Worm (Caenorhabditis elegans): Measurements from ENCODE around the gene F48F7.5.
A peak's percentile ranks its signal among the peaks of the same experiment; 100 is the strongest.

F48F7.5 gene

ce11 chrX:13990680-13991079 is 15.2 kb downstream of the F48F7.5 start, which contains the start of gene C31E10.11 (continued):
- no peak for TF ChIP-seq lin-38 (GFP tag; IDR thresholded peaks at IDR 0.05)
- no peak for TF ChIP-seq nhr-111 (GFP tag; optimal IDR thresholded peaks at IDR 0.05)
- TF ChIP-seq jun-1 (tag; optimal IDR thresholded peaks at IDR 0.05): no peak

- TF ChIP-seq F37D6.2 (tag; optimal IDR thresholded peaks at IDR 0.05): peak; percentile 11
- no peak for TF ChIP-seq ZK337.2 (GFP tag; IDR thresholded peaks at IDR 0.05)
- TF ChIP-seq rbr-2 (tag; optimal IDR thresholded peaks at IDR 0.05): peak; percentile 13
- peak; percentile 30 for TF ChIP-seq duxl-1 (tag; optimal IDR thresholded peaks at IDR 0.05; ENCODE audit: poor library complexity)
- TF ChIP-seq T26A8.4 (GFP tag; IDR thresholded peaks at IDR 0.05): no peak
- peak; percentile 69 for TF ChIP-seq hmg-1.1 (GFP tag; IDR thresholded peaks at IDR 0.05)
- peak in 1 of 2 experiments; percentile 10 for TF ChIP-seq mdl-1 (tag; optimal IDR thresholded peaks at IDR 0.05)
- TF ChIP-seq nhr-41 (GFP tag; IDR thresholded peaks at IDR 0.05): no peak
- TF ChIP-seq hlh-30 (tag; optimal IDR thresholded peaks at IDR 0.05; ENCODE audit: insufficient read depth): peak; percentile 52
- TF ChIP-seq mxl-3 (GFP tag; optimal IDR thresholded peaks at IDR 0.05): no peak
- peak; percentile 34 for TF ChIP-seq dpl-1 (GFP tag; optimal IDR thresholded peaks at IDR 0.05)
- no peak for TF ChIP-seq ceh-20 (GFP tag; IDR thresholded peaks at IDR 0.05)
- no peak for TF ChIP-seq cey-2 (tag; optimal IDR thresholded peaks at IDR 0.05; ENCODE audit: borderline replicate concordance, insufficient read depth)
- no peak for TF ChIP-seq egl-27 (tag; optimal IDR thresholded peaks at IDR 0.05)
- TF ChIP-seq nhr-237 (tag; optimal IDR thresholded peaks at IDR 0.05): no peak
- no peak for TF ChIP-seq aly-2 (tag; optimal IDR thresholded peaks at IDR 0.05)
- TF ChIP-seq skn-1 (tag; optimal IDR thresholded peaks at IDR 0.05): no peak
- TF ChIP-seq gei-8 (GFP tag; optimal IDR thresholded peaks at IDR 0.05): no peak
- TF ChIP-seq F26F4.8 (GFP tag; conservative IDR thresholded peaks at IDR 0.05): no peak
- TF ChIP-seq vab-7 (GFP tag; IDR thresholded peaks at IDR 0.05): no peak
- TF ChIP-seq mep-1 (tag; optimal IDR thresholded peaks at IDR 0.05): peak; percentile 64
- TF ChIP-seq fkh-10 (GFP tag; optimal IDR thresholded peaks at IDR 0.05): no peak
- no peak for TF ChIP-seq pqm-1 (tag; optimal IDR thresholded peaks at IDR 0.05)
- TF ChIP-seq nhr-11 (tag; optimal IDR thresholded peaks at IDR 0.05): no peak
- no peak for TF ChIP-seq tra-1 (GFP tag; IDR thresholded peaks at IDR 0.05)
- no peak for TF ChIP-seq php-3 (GFP tag; IDR thresholded peaks at IDR 0.05)
- no peak for TF ChIP-seq R02D3.7 (tag; optimal IDR thresholded peaks at IDR 0.05)
- no peak for TF ChIP-seq sdz-12 (GFP tag; optimal IDR thresholded peaks at IDR 0.05)
- TF ChIP-seq nhr-28 (tag; optimal IDR thresholded peaks at IDR 0.05): peak; percentile 5
- TF ChIP-seq pha-4 (GFP tag; IDR thresholded peaks at IDR 0.05): no peak
- TF ChIP-seq pha-4 (tag; optimal IDR thresholded peaks at IDR 0.05): peak; percentile 16
- peak; percentile 90 for TF ChIP-seq aha-1 (tag)
- peak; percentile 39 for TF ChIP-seq dve-1 (tag; optimal IDR thresholded peaks at IDR 0.05; ENCODE audit: insufficient read depth)
Measured at ce11 chrX:13995803-13996388, 20.4 kb downstream of the F48F7.5 start, which contains the start of the genes C31E10.5 and C31E10.6. TSS of gene C31E10.5 (minus strand) at chrX:13995834. TSS of gene C31E10.6 (plus strand) at chrX:13996338.

DNA sequence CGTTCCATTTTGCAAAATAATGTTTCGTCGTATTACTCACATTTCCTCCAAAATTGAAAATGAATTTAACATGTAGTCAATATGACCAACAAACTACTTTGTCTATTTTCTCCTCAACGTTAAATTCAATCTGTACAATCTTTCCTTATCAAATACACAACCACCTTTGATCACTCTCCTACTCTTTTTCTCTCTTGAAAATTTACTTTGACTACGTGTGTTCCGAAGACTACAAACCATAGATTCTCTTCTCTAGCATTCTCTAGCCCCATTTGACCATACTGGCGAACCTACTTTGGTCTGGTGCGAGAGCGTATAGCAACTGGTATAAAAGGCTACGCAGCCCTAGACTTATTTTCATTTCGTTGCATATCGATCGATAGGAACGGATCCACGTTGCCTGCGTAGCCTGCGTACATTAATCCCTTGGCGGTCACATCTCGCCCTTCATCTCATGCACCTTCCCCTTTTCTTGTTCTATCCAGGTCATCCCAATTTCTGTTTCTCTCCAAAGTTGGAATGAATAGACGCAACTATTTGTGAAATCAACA is 24.8 kb downstream of the F48F7.5 start:
- TF ChIP-seq nhr-6 (tag; optimal IDR thresholded peaks at IDR 0.05): no peak
- TF ChIP-seq F37D6.2 (tag; optimal IDR thresholded peaks at IDR 0.05): no peak
- TF ChIP-seq lsy-2 (tag; optimal IDR thresholded peaks at IDR 0.05): no peak
- TF ChIP-seq saeg-2 (GFP tag; IDR thresholded peaks at IDR 0.05): no peak
- peak; percentile 56; the same call in 1 of the 2 replicates for TF ChIP-seq mdt-29 (GFP tag; IDR thresholded peaks at IDR 0.05)
- no peak for TF ChIP-seq unc-39 (tag; optimal IDR thresholded peaks at IDR 0.05)
- TF ChIP-seq hlh-30 (tag; optimal IDR thresholded peaks at IDR 0.05; ENCODE audit: insufficient read depth): no peak
- no peak for TF ChIP-seq daf-19 (GFP tag; conservative IDR thresholded peaks at IDR 0.05)
- no peak for TF ChIP-seq ceh-20 (GFP tag; IDR thresholded peaks at IDR 0.05)
- no peak for TF ChIP-seq daf-8 (GFP tag; IDR thresholded peaks at IDR 0.05)
- TF ChIP-seq cey-2 (tag; optimal IDR thresholded peaks at IDR 0.05; ENCODE audit: borderline replicate concordance, insufficient read depth): no peak
- TF ChIP-seq pqm-1 (tag; optimal IDR thresholded peaks at IDR 0.05): peak; percentile 13
- no peak for TF ChIP-seq pha-4 (GFP tag; IDR thresholded peaks at IDR 0.05)
- no peak for TF ChIP-seq pha-4 (tag; optimal IDR thresholded peaks at IDR 0.05)
- peak; percentile 92 for TF ChIP-seq nhr-77 (tag; optimal IDR thresholded peaks at IDR 0.05)
- TF ChIP-seq D1046.2 (GFP tag; IDR thresholded peaks at IDR 0.05): no peak
- peak; percentile 68 for TF ChIP-seq dve-1 (tag; optimal IDR thresholded peaks at IDR 0.05; ENCODE audit: insufficient read depth)
- no peak for TF ChIP-seq Y5F2A.4 (GFP tag; optimal IDR thresholded peaks at IDR 0.05)
- TF ChIP-seq mes-2 (tag; optimal IDR thresholded peaks at IDR 0.05; ENCODE audit: poor library complexity, severe bottlenecking): peak; percentile 1
- TF ChIP-seq nhr-28 (tag; optimal IDR thresholded peaks at IDR 0.05): peak; percentile 100
